Fruit fly (Drosophila melanogaster) whole organism, embryonic: ENCODE data around the gene MICAL-like.

Source experiments
- Bteb2 ChIP-seq: fragments of 200-800 bp; sonication (Bioruptor generic); optimal IDR thresholded peaks from 2 replicates; lab custom pipeline; 2016; ENCODE audit warnings: missing biosample characterization, missing genetic modification characterization
- C15 ChIP-seq: fragments of 200-800 bp; sonication (Bioruptor generic); IDR thresholded peaks from 3 replicates; pipeline ENCODE4 v1.3.6; 2022; ENCODE audit warnings: missing biosample characterization, missing genetic modification characterization
- CG1233 ChIP-seq: fragments of 200-800 bp; sonication (Bioruptor generic); optimal IDR thresholded peaks from 4 replicates; lab custom pipeline; 2018; ENCODE audit warnings: missing biosample characterization, mild to moderate bottlenecking, missing genetic modification characterization
- CG13624 ChIP-seq: fragments of 200-800 bp; sonication (Bioruptor generic); optimal IDR thresholded peaks from 2 replicates; lab custom pipeline; 2016; ENCODE audit warnings: missing biosample characterization, missing genetic modification characterization
- CG1603 ChIP-seq: fragments of 200-800 bp; sonication (Bioruptor generic); optimal IDR thresholded peaks from 2 replicates; lab custom pipeline; 2019; ENCODE audit warnings: missing biosample characterization, mild to moderate bottlenecking, missing genetic modification characterization, moderate library complexity
- CG16779 ChIP-seq: fragments of 200-800 bp; sonication (Bioruptor generic); IDR thresholded peaks from 2 replicates; pipeline ENCODE4 v1.3.6; 2022; ENCODE audit warnings: missing biosample characterization, missing genetic modification characterization
- CG17359 ChIP-seq: fragments of 200-800 bp; sonication (Bioruptor generic); optimal IDR thresholded peaks from 3 replicates; lab custom pipeline; 2018; ENCODE audit warnings: missing biosample characterization, mild to moderate bottlenecking, missing genetic modification characterization, moderate library complexity
- CG17612 ChIP-seq: fragments of 200-800 bp; sonication (Bioruptor generic); IDR thresholded peaks from 2 replicates; pipeline ENCODE4 v1.3.6; 2022; ENCODE audit warnings: missing biosample characterization, missing genetic modification characterization
- CG42726 ChIP-seq: fragments of 200-800 bp; sonication (Bioruptor generic); IDR thresholded peaks from 2 replicates; pipeline ENCODE4 v1.3.6; 2022; ENCODE audit warnings: missing biosample characterization, missing genetic modification characterization; ENCODE audit not compliant: partially characterized antibody
- CG5953 ChIP-seq: fragments of 200-800 bp; sonication (Bioruptor generic); IDR thresholded peaks from 2 replicates; pipeline ENCODE4 v1.3.6; 2022; ENCODE audit warnings: missing biosample characterization, missing genetic modification characterization
- CTCF ChIP-seq: fragments of 200-800 bp; sonication (Bioruptor generic); optimal IDR thresholded peaks from 2 replicates; lab custom pipeline; 2017; ENCODE audit warnings: missing biosample characterization, mild to moderate bottlenecking, missing genetic modification characterization, moderate library complexity
- E2f1 ChIP-seq: fragments of 200-800 bp; sonication (Bioruptor generic); IDR thresholded peaks from 2 replicates; pipeline ENCODE4 v1.3.6; 2022; ENCODE audit warnings: missing biosample characterization, missing genetic modification characterization
- Fer1 ChIP-seq: fragments of 200-800 bp; sonication (Bioruptor generic); optimal IDR thresholded peaks from 2 replicates; lab custom pipeline; 2017; ENCODE audit warnings: missing biosample characterization, mild to moderate bottlenecking, missing genetic modification characterization
- HmgD ChIP-seq: fragments of 200-800 bp; sonication (Bioruptor generic); optimal IDR thresholded peaks from 3 replicates; lab custom pipeline; 2016; ENCODE audit warnings: missing biosample characterization, missing genetic modification characterization
- Hmr ChIP-seq: fragments of 200-800 bp; sonication (Bioruptor generic); optimal IDR thresholded peaks from 3 replicates; lab custom pipeline; 2017; ENCODE audit warnings: mild to moderate bottlenecking, missing biosample characterization, missing genetic modification reagents, missing genetic modification characterization
- Jarid2 ChIP-seq: fragments of 200-800 bp; sonication (Bioruptor generic); optimal IDR thresholded peaks from 3 replicates; lab custom pipeline; 2017; ENCODE audit warnings: mild to moderate bottlenecking, missing biosample characterization, missing genetic modification reagents, missing genetic modification characterization
- MTF-1 ChIP-seq: fragments of 200-800 bp; sonication (Bioruptor generic); optimal IDR thresholded peaks from 2 replicates; lab custom pipeline; 2018; ENCODE audit warnings: missing biosample characterization, mild to moderate bottlenecking, missing genetic modification characterization, borderline replicate concordance
- Max ChIP-seq: fragments of 200-800 bp; sonication (Bioruptor generic); optimal IDR thresholded peaks from 2 replicates; lab custom pipeline; 2016; ENCODE audit warnings: missing biosample characterization, mild to moderate bottlenecking, missing genetic modification characterization
- Meics ChIP-seq: fragments of 200-800 bp; sonication (Bioruptor generic); optimal IDR thresholded peaks from 2 replicates; lab custom pipeline; 2017; ENCODE audit warnings: missing biosample characterization, mild to moderate bottlenecking, missing genetic modification characterization
- Mes4 ChIP-seq: fragments of 200-800 bp; sonication (Bioruptor generic); optimal IDR thresholded peaks from 2 replicates; lab custom pipeline; 2016; ENCODE audit warnings: missing biosample characterization, missing genetic modification characterization
- NC2β ChIP-seq: fragments of 200-800 bp; sonication (Bioruptor generic); optimal IDR thresholded peaks from 2 replicates; lab custom pipeline; 2016; ENCODE audit warnings: missing biosample characterization, missing genetic modification characterization
- Neu2 ChIP-seq: fragments of 200-800 bp; sonication (Bioruptor generic); optimal IDR thresholded peaks from 3 replicates; lab custom pipeline; 2016; ENCODE audit warnings: missing biosample characterization, missing genetic modification characterization, borderline replicate concordance
- Optix ChIP-seq: fragments of 200-800 bp; sonication (Bioruptor generic); IDR thresholded peaks from 3 replicates; pipeline ENCODE4 v1.3.6; 2022; ENCODE audit warnings: missing biosample characterization, missing genetic modification characterization
- Rfx ChIP-seq: fragments of 200-800 bp; sonication (Bioruptor generic); IDR thresholded peaks from 2 replicates; pipeline ENCODE4 v1.3.6; 2022; ENCODE audit warnings: missing biosample characterization, missing genetic modification characterization
- Sox100B ChIP-seq: fragments of 200-800 bp; sonication (Bioruptor generic); optimal IDR thresholded peaks from 3 replicates; lab custom pipeline; 2018; ENCODE audit warnings: missing biosample characterization, mild to moderate bottlenecking, missing genetic modification characterization
- ab ChIP-seq: fragments of 200-800 bp; sonication (Bioruptor generic); optimal IDR thresholded peaks from 2 replicates; lab custom pipeline; 2016; ENCODE audit warnings: missing biosample characterization, missing genetic modification characterization
- abd-A ChIP-seq: fragments of 200-800 bp; sonication (Bioruptor generic); optimal IDR thresholded peaks from 3 replicates; lab custom pipeline; 2019; ENCODE audit warnings: missing biosample characterization, mild to moderate bottlenecking, missing genetic modification characterization, moderate library complexity
- chm ChIP-seq: fragments of 200-800 bp; sonication (Bioruptor generic); IDR thresholded peaks from 2 replicates; pipeline ENCODE4 v1.3.6; 2022; ENCODE audit warnings: missing biosample characterization, missing genetic modification characterization
- dimm ChIP-seq: fragments of 200-800 bp; sonication (Bioruptor generic); IDR thresholded peaks from 2 replicates; pipeline ENCODE4 v1.3.6; 2022; ENCODE audit warnings: missing biosample characterization, missing genetic modification characterization
- dmrt11E ChIP-seq: fragments of 200-800 bp; sonication (Bioruptor generic); optimal IDR thresholded peaks from 3 replicates; lab custom pipeline; 2018; ENCODE audit warnings: missing biosample characterization, mild to moderate bottlenecking, missing genetic modification characterization, moderate library complexity
- ems ChIP-seq: fragments of 200-800 bp; sonication (Bioruptor generic); optimal IDR thresholded peaks from 3 replicates; lab custom pipeline; 2016; ENCODE audit warnings: missing biosample characterization, missing genetic modification characterization
- gce ChIP-seq: fragments of 200-800 bp; sonication (Bioruptor generic); IDR thresholded peaks from 3 replicates; pipeline ENCODE4 v1.3.6; 2022; ENCODE audit warnings: missing biosample characterization, missing genetic modification characterization
- ham ChIP-seq: fragments of 200-800 bp; sonication (Bioruptor generic); IDR thresholded peaks from 2 replicates; pipeline ENCODE4 v1.3.6; 2022; ENCODE audit warnings: missing biosample characterization, missing genetic modification characterization
- klu ChIP-seq: fragments of 200-800 bp; sonication (Bioruptor generic); IDR thresholded peaks from 2 replicates; pipeline ENCODE4 v1.3.6; 2022; ENCODE audit warnings: missing biosample characterization, missing genetic modification characterization
- knrl ChIP-seq: fragments of 200-800 bp; sonication (Bioruptor generic); IDR thresholded peaks from 3 replicates; pipeline ENCODE4 v1.3.6; 2022; ENCODE audit warnings: missing biosample characterization, missing genetic modification characterization; ENCODE audit not compliant: partially characterized antibody
- lola ChIP-seq, 3 experiments: fragments of >200 bp in 2 of 3; fragments of 200-800 bp in 1 of 3; sonication (Bioruptor generic) in 1 of 3; optimal IDR thresholded peaks; 2 replicates each; lab custom pipeline; 2017 to 2019; ENCODE audit warnings: missing biosample characterization in 3 of 3, missing genetic modification characterization in 3 of 3, mild to moderate bottlenecking in 1 of 3, moderate library complexity in 1 of 3
- mirr ChIP-seq: fragments of 200-800 bp; sonication (Bioruptor generic); optimal IDR thresholded peaks from 3 replicates; lab custom pipeline; 2018; ENCODE audit warnings: missing biosample characterization, mild to moderate bottlenecking, missing genetic modification characterization
- mld ChIP-seq: fragments of 200-800 bp; sonication (Bioruptor generic); IDR thresholded peaks from 3 replicates; pipeline ENCODE4 v1.3.6; 2022; ENCODE audit warnings: missing biosample characterization, missing genetic modification characterization; ENCODE audit not compliant: partially characterized antibody
- nom ChIP-seq: fragments of 200-800 bp; sonication (Bioruptor generic); optimal IDR thresholded peaks from 2 replicates; lab custom pipeline; 2017; ENCODE audit warnings: missing biosample characterization, missing genetic modification characterization, mild to moderate bottlenecking, moderate library complexity, missing genetic modification reagents
- otp ChIP-seq: fragments of 200-800 bp; sonication (Bioruptor generic); IDR thresholded peaks from 3 replicates; pipeline ENCODE4, ENCODE4 v1.3.6; 2022; ENCODE audit warnings: missing biosample characterization, missing genetic modification characterization
- p53 ChIP-seq: fragments of 200-800 bp; sonication (Bioruptor generic); optimal IDR thresholded peaks from 2 replicates; lab custom pipeline; 2016; ENCODE audit warnings: missing biosample characterization, missing genetic modification characterization
- prd ChIP-seq, 3 experiments: fragments of >200 bp in 2 of 3; fragments of 200-800 bp in 1 of 3; sonication (Bioruptor generic) in 1 of 3; optimal IDR thresholded peaks in 2 of 3; IDR thresholded peaks in 1 of 3; 2 replicates in 2 of 3; 3 replicates in 1 of 3; pipeline versions ENCODE4 v1.3.6 to Lab custom; 2017 to 2022; ENCODE audit warnings: missing biosample characterization in 1 of 3, missing genetic modification characterization in 1 of 3
- sisA ChIP-seq: fragments of 200-800 bp; sonication (Bioruptor generic); IDR thresholded peaks from 2 replicates; pipeline ENCODE4 v1.3.6; 2022; ENCODE audit warnings: missing biosample characterization, missing genetic modification characterization
- slp2 ChIP-seq: fragments of 200-800 bp; sonication (Bioruptor generic); optimal IDR thresholded peaks from 2 replicates; lab custom pipeline; 2016; ENCODE audit warnings: missing biosample characterization, missing genetic modification characterization
- sob ChIP-seq: fragments of 200-800 bp; sonication (Bioruptor generic); IDR thresholded peaks from 2 replicates; pipeline ENCODE4 v1.3.6; 2022; ENCODE audit warnings: missing biosample characterization, missing genetic modification characterization
- tap ChIP-seq: fragments of 200-800 bp; optimal IDR thresholded peaks from 3 replicates; lab custom pipeline; 2019; ENCODE audit warnings: missing biosample characterization, mild to moderate bottlenecking, missing genetic modification characterization, moderate library complexity
- vfl ChIP-seq: fragments of 200-800 bp; sonication (Bioruptor generic); optimal IDR thresholded peaks from 2 replicates; lab custom pipeline; 2016; ENCODE audit warnings: missing biosample characterization, missing genetic modification characterization
- vvl ChIP-seq: fragments of 200-800 bp; sonication (Bioruptor generic); IDR thresholded peaks from 2 replicates; pipeline ENCODE4 v1.3.6; 2022; ENCODE audit warnings: missing biosample characterization, missing genetic modification characterization
- zfh2 ChIP-seq: fragments of 200-800 bp; sonication (Bioruptor generic); optimal IDR thresholded peaks from 2 replicates; lab custom pipeline; 2016; ENCODE audit warnings: missing biosample characterization, missing genetic modification characterization

MICAL-like gene

DNA sequence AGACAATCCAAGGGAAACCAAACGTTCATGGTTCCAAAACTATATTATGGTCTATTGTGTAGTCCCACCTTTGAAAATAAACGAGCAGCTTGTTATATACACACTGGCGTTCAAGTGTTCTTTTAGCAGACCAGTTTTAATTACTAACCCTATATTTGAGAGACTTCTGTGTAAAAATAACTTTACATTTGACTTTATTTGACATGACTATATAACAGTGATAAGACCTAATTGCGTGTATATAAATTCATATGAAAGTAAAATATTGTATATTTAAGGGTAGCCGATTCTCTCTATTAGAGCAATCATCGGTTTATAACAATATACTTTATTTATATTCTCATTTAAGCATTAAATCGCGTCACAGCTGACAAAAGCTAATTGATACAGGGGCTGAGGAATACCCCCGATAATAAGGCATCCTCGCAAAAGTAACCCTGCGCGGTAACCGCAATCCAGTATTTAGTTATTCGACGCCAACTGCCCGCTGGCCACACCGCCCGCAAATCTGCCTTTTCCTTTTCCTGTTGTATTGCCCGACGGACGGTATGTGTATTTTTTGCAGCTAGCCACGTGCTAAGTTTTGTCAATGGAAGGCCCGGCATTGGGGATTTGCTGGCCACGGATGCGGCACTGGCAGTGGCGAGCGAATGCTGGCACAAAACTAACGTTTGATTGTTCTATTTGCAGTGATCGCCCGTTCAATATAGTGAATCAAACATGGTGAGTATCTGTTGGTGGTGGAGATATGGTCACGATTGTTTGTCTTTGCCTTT, 26.3 kb upstream of the MICAL-like start, which contains the start of gene RpS4 (continued):
- TF ChIP-seq MTF-1 (GFP tag; lab: Kevin White, UChicago) (peak; percentile 98), Neu2 (GFP tag; lab: Kevin White, UChicago) (peak; percentile 65), HmgD (GFP tag; lab: Kevin White, UChicago) (peak; percentile 70), mld (GFP tag; lab: Robert Waterston, UW) (no peak), knrl (peak; percentile 46; the same call in 1 of the 3 replicates), vvl (GFP tag; lab: Robert Waterston, UW) (peak; percentile 91), C15 (GFP tag; lab: Robert Waterston, UW) (peak; percentile 84), Mes4 (GFP tag; lab: Kevin White, UChicago) (peak; percentile 95), Meics (GFP tag; lab: Kevin White, UChicago) (peak; percentile 96), Max (GFP tag; lab: Kevin White, UChicago) (peak; percentile 87), Hmr (peak; percentile 96), Fer1 (GFP tag; lab: Kevin White, UChicago) (peak; percentile 96), CG17359 (tag; lab: Kevin White, UChicago) (peak; percentile 84), ems (peak; percentile 79), dmrt11E (tag; lab: Kevin White, UChicago) (peak; percentile 78), CG1233 (GFP tag; lab: Kevin White, UChicago) (peak; percentile 95), slp2 (GFP tag; lab: Kevin White, UChicago) (peak; percentile 88), CG17612 (GFP tag; lab: Robert Waterston, UW) (peak; percentile 77), E2f1 (GFP tag; lab: Robert Waterston, UW) (peak; percentile 84), abd-A (tag; lab: Kevin White, UChicago) (peak; percentile 11), sob (GFP tag; lab: Robert Waterston, UW) (peak; percentile 92), Jarid2 (peak; percentile 84), chm (GFP tag; lab: Robert Waterston, UW) (peak; percentile 95), CG5953 (peak; percentile 83), NC2β (GFP tag; lab: Kevin White, UChicago) (peak; percentile 97), klu (GFP tag; lab: Robert Waterston, UW) (no peak; the same call in 1 of the 2 replicates), ham (GFP tag; lab: Robert Waterston, UW) (peak; percentile 54; the same call in 1 of the 2 replicates), prd (optimal IDR thresholded peaks at IDR 0.05; lab: Kevin White, UChicago) (no peak), prd (GFP tag; IDR thresholded peaks at IDR 0.05; lab: Robert Waterston, UW) (peak; percentile 73), vfl (GFP tag; lab: Kevin White, UChicago) (peak; percentile 82), Rfx (GFP tag; lab: Robert Waterston, UW) (peak; percentile 93), CG13624 (GFP tag; lab: Kevin White, UChicago) (peak; percentile 84), Sox100B (GFP tag; lab: Kevin White, UChicago) (peak; percentile 80), mirr (GFP tag; lab: Kevin White, UChicago) (peak; percentile 99), otp (GFP tag; lab: Robert Waterston, UW) (peak; percentile 92), CG16779 (peak; percentile 90), Optix (GFP tag; lab: Robert Waterston, UW) (peak; percentile 75), CTCF (GFP tag; lab: Kevin White, UChicago) (peak; percentile 71), sisA (peak; percentile 84), tap (tag; lab: Kevin White, UChicago) (peak; percentile 79), ab (peak; percentile 60), lola (GFP tag; optimal IDR thresholded peaks at IDR 0.05; lab: Kevin White, UChicago) (peak in 1 of 3 experiments; percentile 40), gce (GFP tag; lab: Robert Waterston, UW) (peak; percentile 92), nom (peak; percentile 97), dimm (GFP tag; lab: Robert Waterston, UW) (no peak), p53 (GFP tag; lab: Kevin White, UChicago) (peak; percentile 66), Bteb2 (peak; percentile 72), CG1603 (tag; lab: Kevin White, UChicago) (peak; percentile 95), zfh2 (GFP tag; lab: Kevin White, UChicago) (peak; percentile 80), CG42726 (peak; percentile 62)
